Fruit fly (Drosophila melanogaster) S2 (cell line): ENCODE data around the gene COX5A.

Source experiments
- CG8478 ChIP-seq: fragments of >200 bp; optimal IDR thresholded peaks from 2 replicates; lab custom pipeline; 2018
- CTCF ChIP-seq, 2 experiments: fragments of >200 bp; optimal IDR thresholded peaks; 2 replicates each; lab custom pipeline; 2018

DNA sequence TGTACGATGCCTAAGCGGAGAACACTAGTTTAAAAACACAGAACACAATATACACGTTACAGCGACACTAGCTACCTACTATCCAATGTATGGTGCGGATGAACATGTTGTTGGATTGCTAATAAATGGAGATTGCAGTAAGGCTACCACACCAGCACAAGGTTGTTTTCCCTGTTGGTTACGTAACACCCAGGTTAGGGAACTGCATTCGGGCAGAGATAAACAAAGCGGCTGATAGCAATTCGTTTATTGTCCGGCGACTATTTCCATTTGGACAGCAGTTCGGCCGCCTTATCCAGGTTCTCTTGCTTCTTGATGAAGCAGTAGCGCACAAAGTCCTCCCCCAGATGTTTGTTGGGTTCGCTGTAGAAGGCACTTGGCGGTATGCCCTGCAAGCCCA, 989 bp downstream of the COX5A start:
- TF ChIP-seq CTCF (optimal IDR thresholded peaks at IDR 0.05; lab: Kevin White, UChicago) (no peak), CG8478 (no peak)
